Worm (Caenorhabditis elegans) whole organism, late embryonic: ENCODE results near the gene fbxa-2.

Source experiments
- F13H6.1 ChIP-seq: sonication (generic microtip); optimal IDR thresholded peaks from 2 replicates; lab custom pipeline; 2016; ENCODE audit warnings: missing genetic modification characterization, missing compliant biosample characterization
- K02D7.2 ChIP-seq: sonication (generic microtip); optimal IDR thresholded peaks from 2 replicates; lab custom pipeline; 2017; ENCODE audit warnings: mild to moderate bottlenecking, missing genetic modification characterization, missing compliant biosample characterization
- K09A11.1 ChIP-seq: sonication (generic microtip); optimal IDR thresholded peaks from 2 replicates; lab custom pipeline; 2017; ENCODE audit warnings: antibody characterized with exemption, mild to moderate bottlenecking, missing genetic modification characterization, missing compliant biosample characterization; ENCODE audit not compliant: insufficient read depth
- Y22D7AL.16 ChIP-seq: sonication (generic microtip); optimal IDR thresholded peaks from 2 replicates; lab custom pipeline; 2016; ENCODE audit warnings: missing genetic modification characterization, missing compliant biosample characterization
- ceh-14 ChIP-seq: sonication (generic microtip); optimal IDR thresholded peaks from 2 replicates; lab custom pipeline; 2016; ENCODE audit warnings: missing genotype, missing genetic modification characterization, missing compliant biosample characterization
- ceh-18 ChIP-seq: sonication (generic microtip); optimal IDR thresholded peaks from 2 replicates; lab custom pipeline; 2016; ENCODE audit warnings: missing genetic modification characterization, missing compliant biosample characterization
- ceh-19 ChIP-seq: fragments of 200-800 bp; sonication (Bioruptor generic); optimal IDR thresholded peaks from 2 replicates; lab custom pipeline; 2018; ENCODE audit warnings: mild to moderate bottlenecking, missing genetic modification characterization, missing compliant biosample characterization
- ceh-45 ChIP-seq: fragments of 200-800 bp; sonication (Bioruptor generic); IDR thresholded peaks from 2 replicates; pipeline ENCODE4 v1.3.6; 2022; ENCODE audit warnings: missing genetic modification reagents, missing genetic modification characterization, missing compliant biosample characterization
- ceh-48 ChIP-seq: sonication (generic microtip); optimal IDR thresholded peaks from 2 replicates; lab custom pipeline; 2016; ENCODE audit warnings: missing genetic modification characterization, inconsistent platforms, missing compliant biosample characterization
- ceh-9 ChIP-seq: sonication (generic microtip); optimal IDR thresholded peaks from 2 replicates; lab custom pipeline; 2016; ENCODE audit warnings: mild to moderate bottlenecking, missing genetic modification characterization, inconsistent platforms, missing compliant biosample characterization
- dmd-4 ChIP-seq: sonication (generic microtip); optimal IDR thresholded peaks from 2 replicates; lab custom pipeline; 2016; ENCODE audit warnings: borderline replicate concordance, missing genetic modification characterization, missing compliant biosample characterization
- dve-1 ChIP-seq: sonication (generic microtip); optimal IDR thresholded peaks from 2 replicates; lab custom pipeline; 2017; ENCODE audit warnings: antibody characterized with exemption, mild to moderate bottlenecking, missing genetic modification characterization, missing compliant biosample characterization
- elt-4 ChIP-seq: sonication (generic microtip); optimal IDR thresholded peaks from 2 replicates; lab custom pipeline; 2016; ENCODE audit warnings: missing genetic modification characterization, missing compliant biosample characterization
- ets-4 ChIP-seq: sonication (generic microtip); optimal IDR thresholded peaks from 2 replicates; lab custom pipeline; 2016; ENCODE audit warnings: missing genetic modification characterization, missing compliant biosample characterization
- fax-1 ChIP-seq: sonication (generic microtip); optimal IDR thresholded peaks from 2 replicates; lab custom pipeline; 2016; ENCODE audit warnings: missing genotype, missing genetic modification characterization, missing compliant biosample characterization
- fkh-6 ChIP-seq: sonication (generic microtip); optimal IDR thresholded peaks from 2 replicates; lab custom pipeline; 2016; ENCODE audit warnings: missing genetic modification characterization, missing compliant biosample characterization
- gmeb-2 ChIP-seq: sonication (generic microtip); optimal IDR thresholded peaks from 2 replicates; lab custom pipeline; 2016; ENCODE audit warnings: missing genetic modification characterization, inconsistent platforms, missing compliant biosample characterization
- hlh-13 ChIP-seq: fragments of 200-800 bp; sonication (Bioruptor generic); optimal IDR thresholded peaks from 2 replicates; lab custom pipeline; 2018; ENCODE audit warnings: mild to moderate bottlenecking, missing genetic modification characterization, missing compliant biosample characterization
- hlh-15 ChIP-seq: sonication (generic microtip); optimal IDR thresholded peaks from 2 replicates; lab custom pipeline; 2016; ENCODE audit warnings: missing genetic modification characterization, missing compliant biosample characterization
- hlh-30 ChIP-seq: sonication (generic microtip); optimal IDR thresholded peaks from 2 replicates; lab custom pipeline; 2017; ENCODE audit warnings: antibody characterized with exemption, missing genetic modification characterization, missing compliant biosample characterization; ENCODE audit not compliant: insufficient read depth
- hlh-8 ChIP-seq: sonication (generic microtip); optimal IDR thresholded peaks from 2 replicates; lab custom pipeline; 2016; ENCODE audit warnings: missing genotype, missing genetic modification characterization, missing compliant biosample characterization
- lin-11 ChIP-seq: fragments of 200-800 bp; sonication (Bioruptor generic); optimal IDR thresholded peaks from 2 replicates; lab custom pipeline; 2018; ENCODE audit warnings: mild to moderate bottlenecking, missing genetic modification characterization, missing compliant biosample characterization
- nhr-11 ChIP-seq: fragments of 150-350 bp; optimal IDR thresholded peaks from 2 replicates; lab custom pipeline; 2014; ENCODE audit warnings: missing biosample characterization, missing genetic modification characterization
- nhr-232 ChIP-seq: sonication (generic microtip); optimal IDR thresholded peaks from 2 replicates; lab custom pipeline; 2016; ENCODE audit warnings: missing genetic modification characterization, missing compliant biosample characterization
- pag-3 ChIP-seq: sonication (generic microtip); optimal IDR thresholded peaks from 2 replicates; lab custom pipeline; 2016; ENCODE audit warnings: missing compliant biosample characterization, missing genetic modification characterization, borderline replicate concordance
- pqm-1 ChIP-seq: sonication (generic microtip); optimal IDR thresholded peaks from 2 replicates; lab custom pipeline; 2016; ENCODE audit warnings: missing genetic modification characterization, missing compliant biosample characterization
- pros-1 ChIP-seq: fragments of 150-350 bp; optimal IDR thresholded peaks from 2 replicates; lab custom pipeline; 2014; ENCODE audit warnings: missing biosample characterization, missing genetic modification reagents, missing genetic modification characterization
- tbx-2 ChIP-seq: sonication (generic microtip); optimal IDR thresholded peaks from 2 replicates; lab custom pipeline; 2016; ENCODE audit warnings: missing genetic modification characterization, missing compliant biosample characterization
- ttx-3 ChIP-seq: sonication (generic microtip); optimal IDR thresholded peaks from 2 replicates; lab custom pipeline; 2016; ENCODE audit warnings: missing genetic modification reagents, missing genetic modification characterization, missing compliant biosample characterization
- unc-86 ChIP-seq: sonication (generic microtip); optimal IDR thresholded peaks from 2 replicates; lab custom pipeline; 2016; ENCODE audit warnings: missing genetic modification characterization, missing compliant biosample characterization
- zip-5 ChIP-seq: sonication (generic microtip); optimal IDR thresholded peaks from 2 replicates; lab custom pipeline; 2016; ENCODE audit warnings: missing genetic modification characterization, missing compliant biosample characterization

fbxa-2 gene

ce11 chrV:16269556-16269955 lies at the start of gene fbxa-2, which contains the start of gene T13F3.8:
Gene fbxa-2 (minus strand): TSS chrV:16269656.
Gene T13F3.8 (plus strand): TSS chrV:16269800.
- TF ChIP-seq ets-4 (tag; lab: Kevin White, UChicago), result no peak

ce11 chrV:16317244-16317643 lies 47.8 kb upstream of the fbxa-2 start, which contains the start of gene srh-180:
Gene srh-180 (plus strand): TSS chrV:16317544.
- no peak for TF ChIP-seq ceh-19 (GFP tag; lab: Kevin White, UChicago)
- TF ChIP-seq K02D7.2 (tag; lab: Kevin White, UChicago), result no peak
- no peak for TF ChIP-seq lin-11 (tag; lab: Kevin White, UChicago)
- no peak for TF ChIP-seq pqm-1
- TF ChIP-seq ceh-48 (tag; lab: Kevin White, UChicago), result no peak
- no peak for TF ChIP-seq fkh-6 (tag; lab: Kevin White, UChicago)
- no peak for TF ChIP-seq hlh-15 (tag; lab: Kevin White, UChicago)
- no peak for TF ChIP-seq pros-1

ce11 chrV:16315004-16315403 lies 45.5 kb upstream of the fbxa-2 start, which contains the start of gene str-214:
Gene str-214 (plus strand): TSS chrV:16315304.
- no peak for TF ChIP-seq lin-11 (tag; lab: Kevin White, UChicago)
- no peak for TF ChIP-seq hlh-15 (tag; lab: Kevin White, UChicago)
- no peak for TF ChIP-seq ceh-18
- TF ChIP-seq gmeb-2 (tag; lab: Kevin White, UChicago), result no peak
- no peak for TF ChIP-seq hlh-30 (tag; lab: Kevin White, UChicago)
- no peak for TF ChIP-seq dve-1
- TF ChIP-seq dmd-4 (tag; lab: Kevin White, UChicago), result no peak
- no peak for TF ChIP-seq hlh-13 (GFP tag; lab: Kevin White, UChicago)
- no peak for TF ChIP-seq elt-4 (tag; lab: Kevin White, UChicago)
- no peak for TF ChIP-seq Y22D7AL.16 (tag; lab: Kevin White, UChicago)
- TF ChIP-seq fkh-6 (tag; lab: Kevin White, UChicago), result no peak
- TF ChIP-seq K02D7.2 (tag; lab: Kevin White, UChicago), result no peak
- TF ChIP-seq hlh-8 (tag; lab: Kevin White, UChicago), result no peak
- no peak for TF ChIP-seq ceh-45 (GFP tag; lab: Robert Waterston, UW)
- no peak for TF ChIP-seq zip-5 (tag; lab: Kevin White, UChicago)
- no peak for TF ChIP-seq ceh-14

- TF ChIP-seq fkh-6 (tag; lab: Kevin White, UChicago) (no peak), ceh-9 (tag; lab: Kevin White, UChicago) (no peak), nhr-11 (tag; lab: Kevin White, UChicago) (no peak), F13H6.1 (tag; lab: Kevin White, UChicago) (no peak), zip-5 (tag; lab: Kevin White, UChicago) (no peak), dmd-4 (tag; lab: Kevin White, UChicago) (no peak)
These were observed 40.1 kb upstream of the fbxa-2 start, which contains the start of gene oac-7 for ce11 chrV:16309523-16309922. Gene oac-7 (plus strand): TSS chrV:16309805.

- no peak for TF ChIP-seq hlh-8 (tag; lab: Kevin White, UChicago)
- no peak for TF ChIP-seq pag-3 (tag; lab: Kevin White, UChicago)
- TF ChIP-seq ttx-3 (tag; lab: Kevin White, UChicago), result no peak
- TF ChIP-seq hlh-13 (GFP tag; lab: Kevin White, UChicago), result no peak
- TF ChIP-seq K09A11.1, result no peak
- TF ChIP-seq nhr-232 (tag; lab: Kevin White, UChicago), result no peak
- no peak for TF ChIP-seq gmeb-2 (tag; lab: Kevin White, UChicago)
- TF ChIP-seq unc-86 (tag; lab: Kevin White, UChicago), result no peak
- no peak for TF ChIP-seq fax-1 (tag; lab: Kevin White, UChicago)
- no peak for TF ChIP-seq ceh-45 (GFP tag; lab: Robert Waterston, UW)
- no peak for TF ChIP-seq tbx-2 (tag; lab: Kevin White, UChicago)
- TF ChIP-seq, all 69 proteins: peak for 0
These were observed 38.9 kb upstream of the fbxa-2 start for ce11 chrV:16308343-16308742.
